Worm (Caenorhabditis elegans): ENCODE data around the gene moc-6.

DNA sequence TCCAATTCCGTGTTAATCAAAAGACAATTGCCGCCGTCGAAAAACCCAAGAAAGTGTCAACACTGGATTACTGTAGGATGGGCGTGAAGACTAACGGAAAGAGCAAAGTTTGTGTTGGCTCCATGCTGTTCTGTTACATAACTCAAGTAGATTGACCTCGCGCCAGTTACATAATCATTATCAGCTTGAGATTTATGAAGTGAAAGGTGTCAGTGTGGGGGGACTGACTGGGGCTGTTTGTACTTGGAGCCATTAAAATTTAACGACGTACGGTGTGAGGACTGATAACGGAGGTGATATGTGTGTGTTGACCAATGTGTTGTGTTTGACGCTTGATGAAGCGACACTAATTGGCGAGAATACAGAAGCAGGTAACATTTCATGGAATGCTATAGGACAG is 49.0 kb upstream of the moc-6 start:
- TF ChIP-seq unc-62 (GFP tag; optimal IDR thresholded peaks at IDR 0.05): no peak
- no peak for TF ChIP-seq elt-3 (tag; optimal IDR thresholded peaks at IDR 0.05)
- TF ChIP-seq ces-1 (GFP tag; optimal IDR thresholded peaks at IDR 0.05): no peak
- TF ChIP-seq lsy-2 (tag; optimal IDR thresholded peaks at IDR 0.05): no peak
- TF ChIP-seq nhr-28 (tag; optimal IDR thresholded peaks at IDR 0.05): no peak
- TF ChIP-seq hlh-1 (tag; optimal IDR thresholded peaks at IDR 0.05): no peak
- no peak for TF ChIP-seq nhr-76 (tag; optimal IDR thresholded peaks at IDR 0.05)
- no peak for TF ChIP-seq blmp-1 (tag; optimal IDR thresholded peaks at IDR 0.05)
- TF ChIP-seq ceh-43 (GFP tag; optimal IDR thresholded peaks at IDR 0.05): no peak
- TF ChIP-seq snpc-4 (tag; optimal IDR thresholded peaks at IDR 0.05): no peak
- no peak for TF ChIP-seq mep-1 (tag; optimal IDR thresholded peaks at IDR 0.05)

All from whole organism, mixed stage, embryonic.